Worm (Caenorhabditis elegans): ENCODE data around the gene srz-54.

srz-54 gene

DNA sequence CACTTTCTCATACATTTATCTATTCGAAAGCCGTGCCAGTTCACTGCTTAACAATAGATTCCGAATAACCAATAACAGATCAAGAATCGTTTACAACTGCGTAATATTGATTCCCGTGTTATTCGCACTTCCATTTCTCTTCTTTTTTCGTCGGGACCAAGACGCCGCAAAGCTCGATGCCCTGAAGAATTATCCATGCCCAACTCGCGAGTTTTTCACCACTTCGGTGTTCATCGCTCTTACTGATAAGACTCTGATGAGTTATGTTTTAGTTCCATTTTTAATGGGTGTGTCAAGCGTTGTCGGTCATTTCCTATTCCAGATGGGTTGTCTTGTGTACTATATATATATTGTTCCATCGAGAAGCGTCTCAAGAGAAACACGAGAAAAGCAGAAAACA lies 7.1 kb upstream of the srz-54 start:
- TF ChIP-seq nhr-232 (tag; optimal IDR thresholded peaks at IDR 0.05): no peak
- no peak for TF ChIP-seq hlh-30 (tag; optimal IDR thresholded peaks at IDR 0.05; ENCODE audit: insufficient read depth)
- TF ChIP-seq ceh-6 (GFP tag; optimal IDR thresholded peaks at IDR 0.05): no peak
- TF ChIP-seq C08G9.2 (tag; optimal IDR thresholded peaks at IDR 0.05): no peak
- TF ChIP-seq ttx-3 (tag; optimal IDR thresholded peaks at IDR 0.05): no peak
- no peak for TF ChIP-seq nfya-1 (tag; optimal IDR thresholded peaks at IDR 0.05)
- no peak for TF ChIP-seq ceh-48 (tag; optimal IDR thresholded peaks at IDR 0.05)
- TF ChIP-seq Y22D7AL.16 (tag; optimal IDR thresholded peaks at IDR 0.05): no peak
- TF ChIP-seq ceh-18 (tag; optimal IDR thresholded peaks at IDR 0.05): no peak
- no peak for TF ChIP-seq ceh-30 (tag; optimal IDR thresholded peaks at IDR 0.05)
- TF ChIP-seq npax-4 (tag; optimal IDR thresholded peaks at IDR 0.05): no peak
- TF ChIP-seq ama-1 (optimal IDR thresholded peaks at IDR 0.05): no peak
- no peak for TF ChIP-seq dmd-4 (tag; optimal IDR thresholded peaks at IDR 0.05; ENCODE audit: borderline replicate concordance)
- no peak for TF ChIP-seq ceh-34 (tag; optimal IDR thresholded peaks at IDR 0.05)
- TF ChIP-seq pqm-1 (tag; optimal IDR thresholded peaks at IDR 0.05): no peak

DNA sequence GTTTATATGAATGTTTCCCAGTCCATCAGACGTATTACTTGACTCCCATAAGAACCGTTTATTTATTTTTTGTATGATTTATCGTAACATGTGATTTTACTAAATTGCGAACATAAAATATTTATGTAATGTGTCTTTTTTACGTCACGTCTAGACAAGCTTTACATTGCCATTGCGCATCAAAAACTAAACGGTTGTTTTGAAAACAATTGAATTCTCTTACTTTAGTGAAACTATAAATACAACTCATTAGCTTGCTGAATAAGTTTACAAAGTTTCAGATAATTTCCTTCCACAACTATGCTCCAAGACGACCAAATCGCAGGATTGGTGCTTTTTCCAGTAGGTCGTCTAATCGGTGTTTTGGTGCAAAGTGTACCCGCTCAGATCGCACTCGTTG lies 5.5 kb upstream of the srz-54 start, which contains the start of gene srx-54:
Gene srx-54 (plus strand): TSS at position 301 of the 400 bp plus-strand sequence.
- TF ChIP-seq unc-3 (GFP tag; conservative IDR thresholded peaks at IDR 0.05): no peak
- TF ChIP-seq unc-3 (tag; optimal IDR thresholded peaks at IDR 0.05): no peak
- no peak for TF ChIP-seq hlh-13 (GFP tag; optimal IDR thresholded peaks at IDR 0.05)
- TF ChIP-seq K02D7.2 (tag; optimal IDR thresholded peaks at IDR 0.05): no peak
- TF ChIP-seq ceh-31 (tag; optimal IDR thresholded peaks at IDR 0.05): no peak
- TF ChIP-seq ref-2 (tag; optimal IDR thresholded peaks at IDR 0.05): no peak
- TF ChIP-seq ttx-3 (tag; optimal IDR thresholded peaks at IDR 0.05): no peak
- TF ChIP-seq lin-11 (tag; optimal IDR thresholded peaks at IDR 0.05): no peak
- TF ChIP-seq pax-1 (tag; optimal IDR thresholded peaks at IDR 0.05): no peak
- TF ChIP-seq ceh-19 (GFP tag; optimal IDR thresholded peaks at IDR 0.05): no peak
- no peak for TF ChIP-seq mec-3 (tag; optimal IDR thresholded peaks at IDR 0.05; ENCODE audit: borderline replicate concordance)
- TF ChIP-seq nfya-1 (tag; optimal IDR thresholded peaks at IDR 0.05): no peak

DNA sequence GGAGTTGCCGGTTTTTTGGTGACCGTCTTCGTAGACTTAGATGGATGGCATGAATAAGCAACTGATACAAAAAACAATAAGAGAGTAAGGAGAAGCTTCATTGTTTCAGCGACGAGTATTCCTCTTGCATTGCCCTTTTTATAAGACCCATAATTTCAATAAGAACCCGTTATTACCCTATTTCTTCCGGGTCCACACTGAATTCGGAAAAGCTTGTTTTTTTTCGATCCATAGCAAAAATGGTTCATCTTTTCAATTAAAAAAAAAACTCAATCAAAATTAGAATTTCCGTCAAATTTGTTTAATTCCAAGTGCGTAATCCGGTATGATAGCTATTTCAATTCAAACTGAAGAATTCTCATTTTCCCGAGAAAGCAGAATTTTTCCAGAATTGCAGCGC lies 6.6 kb downstream of the srz-54 start, which contains the start of gene Y102A5C.40:
Gene Y102A5C.40 (minus strand): TSS at position 101 of the 400 bp plus-strand sequence.
- TF ChIP-seq fax-1 (tag; optimal IDR thresholded peaks at IDR 0.05): no peak
- no peak for TF ChIP-seq tbx-2 (tag; optimal IDR thresholded peaks at IDR 0.05)
- no peak for TF ChIP-seq pros-1 (tag; optimal IDR thresholded peaks at IDR 0.05)
- no peak for TF ChIP-seq ttx-3 (tag; optimal IDR thresholded peaks at IDR 0.05)
- TF ChIP-seq ceh-48 (tag; optimal IDR thresholded peaks at IDR 0.05): no peak
- no peak for TF ChIP-seq ahr-1 (tag; optimal IDR thresholded peaks at IDR 0.05)
- no peak for TF ChIP-seq ceh-6 (GFP tag; optimal IDR thresholded peaks at IDR 0.05)
- no peak for TF ChIP-seq hlh-6 (tag; optimal IDR thresholded peaks at IDR 0.05)
- TF ChIP-seq nhr-11 (tag; optimal IDR thresholded peaks at IDR 0.05): no peak
- TF ChIP-seq pqm-1 (tag; optimal IDR thresholded peaks at IDR 0.05): no peak
- no peak for TF ChIP-seq ceh-14 (tag; optimal IDR thresholded peaks at IDR 0.05)
- TF ChIP-seq hlh-15 (tag; optimal IDR thresholded peaks at IDR 0.05): no peak
- TF ChIP-seq ceh-2 (tag; optimal IDR thresholded peaks at IDR 0.05): no peak
- TF ChIP-seq hlh-8 (tag; optimal IDR thresholded peaks at IDR 0.05): no peak
- no peak for TF ChIP-seq nfya-1 (tag; optimal IDR thresholded peaks at IDR 0.05)
- no peak for TF ChIP-seq lim-6 (tag; optimal IDR thresholded peaks at IDR 0.05)
- TF ChIP-seq syd-9 (tag; optimal IDR thresholded peaks at IDR 0.05): no peak
- no peak for TF ChIP-seq ceh-24 (tag; optimal IDR thresholded peaks at IDR 0.05)

DNA sequence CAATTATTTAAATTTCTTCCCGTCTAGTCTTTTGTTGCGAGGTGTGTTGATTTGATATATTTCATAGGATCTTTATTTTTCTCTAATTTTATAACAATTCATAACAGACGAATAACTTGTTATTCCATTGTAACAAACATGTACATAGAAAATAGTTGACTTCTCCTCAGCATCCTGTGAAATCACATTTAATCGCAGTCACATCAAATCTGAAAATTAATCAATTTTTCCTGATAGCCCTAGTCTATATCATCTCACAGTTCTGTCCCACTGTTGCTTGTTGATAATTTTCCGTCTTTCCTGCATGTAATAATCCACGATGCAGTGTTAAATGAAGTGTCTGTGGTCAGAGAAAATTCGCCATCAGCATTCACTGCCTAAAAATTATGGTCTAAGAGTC lies 7.3 kb downstream of the srz-54 start:
- TF ChIP-seq ceh-30 (tag; optimal IDR thresholded peaks at IDR 0.05) (no peak), hlh-6 (tag; optimal IDR thresholded peaks at IDR 0.05) (no peak), nhr-11 (tag; optimal IDR thresholded peaks at IDR 0.05) (no peak), sox-2 (GFP tag; IDR thresholded peaks at IDR 0.05) (no peak), hlh-30 (tag; optimal IDR thresholded peaks at IDR 0.05; ENCODE audit: insufficient read depth) (no peak), ceh-6 (GFP tag; optimal IDR thresholded peaks at IDR 0.05) (no peak), ceh-45 (GFP tag; IDR thresholded peaks at IDR 0.05) (no peak), sdc-2 (tag; optimal IDR thresholded peaks at IDR 0.05) (no peak), F13H6.1 (tag; optimal IDR thresholded peaks at IDR 0.05) (no peak), ceh-31 (tag; optimal IDR thresholded peaks at IDR 0.05) (no peak), syd-9 (tag; optimal IDR thresholded peaks at IDR 0.05) (no peak), Y22D7AL.16 (tag; optimal IDR thresholded peaks at IDR 0.05) (no peak), ceh-34 (tag; optimal IDR thresholded peaks at IDR 0.05) (no peak), fkh-10 (GFP tag; optimal IDR thresholded peaks at IDR 0.05) (no peak), hlh-13 (GFP tag; optimal IDR thresholded peaks at IDR 0.05) (no peak), ztf-16 (tag; optimal IDR thresholded peaks at IDR 0.05) (no peak)

Data from whole organism, late embryonic.